Fruit fly (Drosophila melanogaster): Measurements from ENCODE around the gene CG2006.

- no peak for TF ChIP-seq Sox14 (GFP tag; optimal IDR thresholded peaks at IDR 0.05)
- no peak for TF ChIP-seq dac (GFP tag; optimal IDR thresholded peaks at IDR 0.05)
- TF ChIP-seq CG6854 (GFP tag; optimal IDR thresholded peaks at IDR 0.05): no peak
- TF ChIP-seq Hr39 (GFP tag; optimal IDR thresholded peaks at IDR 0.05): no peak
- TF ChIP-seq CG11902 (GFP tag; optimal IDR thresholded peaks at IDR 0.05): no peak
- TF ChIP-seq esn (GFP tag; optimal IDR thresholded peaks at IDR 0.05): peak; percentile 28
- TF ChIP-seq Sox102F (GFP tag; optimal IDR thresholded peaks at IDR 0.05): no peak
Measured at dm6 chr3R:29493242-29493944, 4.1 kb downstream of the CG2006 start, which contains the start of the genes CG2310 and Diedel.

All from whole organism, prepupa.